Worm (Caenorhabditis elegans): ENCODE measurements around the gene cec-7.

DNA sequence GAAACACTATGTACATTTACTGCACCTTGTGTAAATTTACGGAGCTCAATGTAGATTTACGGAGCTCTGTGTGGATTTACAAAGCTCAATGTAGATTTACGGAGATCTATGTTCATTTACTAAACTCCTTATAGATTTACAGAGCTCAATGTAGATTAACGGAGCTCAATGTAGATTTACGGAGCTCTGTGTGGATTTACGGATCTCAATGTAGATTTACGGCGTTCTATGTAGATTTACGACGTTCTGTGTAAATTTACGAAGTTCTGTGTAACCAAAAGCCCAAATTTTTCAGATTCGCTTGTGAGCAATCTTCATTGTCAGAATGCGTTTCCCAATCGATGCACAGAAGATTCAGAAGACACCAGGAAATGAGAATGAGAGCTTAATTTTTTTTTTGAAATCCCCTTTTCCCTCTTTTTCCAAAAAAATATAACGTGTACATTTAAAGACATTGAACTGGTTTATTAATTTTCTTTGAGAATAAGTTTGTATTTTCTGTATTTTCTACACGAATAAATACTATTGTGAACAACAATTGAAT lies 40.6 kb downstream of the cec-7 start:
- TF ChIP-seq T07F8.4 (tag; optimal IDR thresholded peaks at IDR 0.05) (no peak), snpc-1.1 (tag; optimal IDR thresholded peaks at IDR 0.05; ENCODE audit: insufficient read depth) (no peak)
